Fruit fly (Drosophila melanogaster) whole organism, pupa: ENCODE measurements around the gene Cyp28d1.

Source experiments
- CG10348 ChIP-seq: fragments of 200-800 bp; sonication (Bioruptor generic); IDR thresholded peaks from 2 replicates; pipeline ENCODE4 v1.3.6; 2022; ENCODE audit warnings: missing biosample characterization, missing genetic modification characterization
- CG12605 ChIP-seq: fragments of 200-800 bp; sonication (Bioruptor generic); IDR thresholded peaks from 2 replicates; pipeline ENCODE4 v1.3.6; 2022; ENCODE audit warnings: missing biosample characterization, missing genetic modification characterization
- CG13204 ChIP-seq: fragments of 200-800 bp; sonication (Bioruptor generic); optimal IDR thresholded peaks from 2 replicates; lab custom pipeline; 2018; ENCODE audit warnings: missing biosample characterization, mild to moderate bottlenecking, missing genetic modification characterization, moderate library complexity
- CG14655 ChIP-seq: fragments of 200-800 bp; sonication (Bioruptor generic); optimal IDR thresholded peaks from 3 replicates; lab custom pipeline; 2017; ENCODE audit warnings: mild to moderate bottlenecking, missing biosample characterization, missing genetic modification reagents, missing genetic modification characterization
- CG15710 ChIP-seq: fragments of 200-800 bp; sonication (Bioruptor generic); optimal IDR thresholded peaks from 2 replicates; lab custom pipeline; 2018; ENCODE audit warnings: missing biosample characterization, mild to moderate bottlenecking, missing genetic modification characterization, moderate library complexity
- CG17806 ChIP-seq: fragments of 200-800 bp; sonication (Bioruptor generic); optimal IDR thresholded peaks from 2 replicates; lab custom pipeline; 2018; ENCODE audit warnings: missing biosample characterization, mild to moderate bottlenecking, missing genetic modification characterization, moderate library complexity
- CG32121 ChIP-seq: fragments of 200-800 bp; sonication (Bioruptor generic); IDR thresholded peaks from 2 replicates; pipeline ENCODE4 v1.3.6; 2022; ENCODE audit warnings: missing biosample characterization, missing genetic modification characterization
- CG34367 ChIP-seq: fragments of 200-800 bp; sonication (Bioruptor generic); optimal IDR thresholded peaks from 2 replicates; lab custom pipeline; 2018; ENCODE audit warnings: missing biosample characterization, mild to moderate bottlenecking, missing genetic modification characterization
- CG4496 ChIP-seq: fragments of 200-800 bp; sonication (Bioruptor generic); IDR thresholded peaks from 3 replicates; pipeline ENCODE4 v1.3.6; 2022; ENCODE audit warnings: missing biosample characterization, missing genetic modification characterization
- CG8159 ChIP-seq: fragments of 200-800 bp; sonication (Bioruptor generic); optimal IDR thresholded peaks from 3 replicates; lab custom pipeline; 2018; ENCODE audit warnings: missing biosample characterization, mild to moderate bottlenecking, missing genetic modification characterization, moderate library complexity
- CG8301 ChIP-seq: fragments of 200-800 bp; sonication (Bioruptor generic); optimal IDR thresholded peaks from 2 replicates; lab custom pipeline; 2018; ENCODE audit warnings: missing biosample characterization, mild to moderate bottlenecking, missing genetic modification characterization
- CG9948 ChIP-seq: fragments of 200-800 bp; sonication (Bioruptor generic); optimal IDR thresholded peaks from 2 replicates; lab custom pipeline; 2018; ENCODE audit warnings: missing biosample characterization, mild to moderate bottlenecking, missing genetic modification characterization, moderate library complexity
- D1 ChIP-seq: fragments of 200-800 bp; sonication (Bioruptor generic); optimal IDR thresholded peaks from 2 replicates; lab custom pipeline; 2018; ENCODE audit warnings: missing biosample characterization, mild to moderate bottlenecking, missing genetic modification characterization, moderate library complexity
- EcR ChIP-seq: fragments of 200-800 bp; sonication (Bioruptor generic); optimal IDR thresholded peaks from 3 replicates; lab custom pipeline; 2019; ENCODE audit warnings: missing biosample characterization, missing genetic modification characterization, mild to moderate bottlenecking, moderate library complexity, missing genetic modification reagents
- Ets98B ChIP-seq: fragments of 200-800 bp; sonication (Bioruptor generic); IDR thresholded peaks from 2 replicates; pipeline ENCODE4 v1.3.6; 2022; ENCODE audit warnings: missing biosample characterization, missing genetic modification characterization
- Pif1A ChIP-seq: fragments of 200-800 bp; sonication (Bioruptor generic); optimal IDR thresholded peaks from 3 replicates; lab custom pipeline; 2016; ENCODE audit warnings: missing biosample characterization, missing genetic modification characterization
- Pif1B ChIP-seq: fragments of 200-800 bp; sonication (Bioruptor generic); optimal IDR thresholded peaks from 3 replicates; lab custom pipeline; 2016; ENCODE audit warnings: missing biosample characterization, missing genetic modification characterization
- Snoo ChIP-seq: fragments of 200-800 bp; sonication (Bioruptor generic); optimal IDR thresholded peaks from 3 replicates; lab custom pipeline; 2017; ENCODE audit warnings: missing biosample characterization, mild to moderate bottlenecking, missing genetic modification characterization, inconsistent platforms
- fd96Ca ChIP-seq: fragments of 200-800 bp; sonication (Bioruptor generic); IDR thresholded peaks from 3 replicates; pipeline ENCODE4 v1.3.6; 2022; ENCODE audit warnings: missing biosample characterization, missing genetic modification characterization
- gl ChIP-seq: fragments of 200-800 bp; sonication (Bioruptor generic); optimal IDR thresholded peaks from 2 replicates; lab custom pipeline; 2018; ENCODE audit warnings: missing biosample characterization, mild to moderate bottlenecking, missing genetic modification characterization
- rn ChIP-seq: fragments of 200-800 bp; sonication (Bioruptor generic); IDR thresholded peaks from 2 replicates; pipeline ENCODE4 v1.3.6; 2022; ENCODE audit warnings: missing biosample characterization, missing genetic modification characterization

The Cyp28d1 gene

DNA sequence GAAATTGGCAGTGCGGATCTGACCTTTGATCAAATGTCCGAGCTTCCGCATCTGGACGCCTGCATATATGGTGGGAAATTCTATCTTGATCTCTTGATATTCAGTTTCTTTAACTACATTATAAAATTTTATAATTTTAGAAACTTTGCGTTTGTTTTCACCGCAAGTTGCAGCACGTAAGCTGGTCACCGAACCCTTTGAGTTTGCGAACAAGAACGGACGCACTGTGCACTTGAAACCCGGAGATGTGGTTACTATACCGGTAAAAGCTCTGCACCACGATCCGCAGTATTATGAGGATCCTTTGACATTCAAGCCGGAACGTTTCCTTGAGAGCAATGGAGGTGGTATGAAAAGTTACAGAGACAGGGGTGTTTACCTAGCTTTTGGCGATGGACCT is 1.7 kb upstream of the Cyp28d1 start:
- TF ChIP-seq CG4496 (GFP tag; lab: Robert Waterston, UW), result no peak
- TF ChIP-seq CG34367 (tag; lab: Kevin White, UChicago), result no peak
- TF ChIP-seq CG32121 (GFP tag; lab: Robert Waterston, UW), result no peak
- TF ChIP-seq Pif1B (GFP tag; lab: Kevin White, UChicago), result no peak
- TF ChIP-seq fd96Ca (GFP tag; lab: Robert Waterston, UW), result no peak
- no peak for TF ChIP-seq CG14655 (GFP tag; lab: Kevin White, UChicago)
- TF ChIP-seq Pif1A (GFP tag; lab: Kevin White, UChicago), result no peak
- TF ChIP-seq CG8159 (tag; lab: Kevin White, UChicago), result no peak
- no peak for TF ChIP-seq gl
- TF ChIP-seq Snoo (tag; lab: Kevin White, UChicago), result no peak
- no peak for TF ChIP-seq CG15710 (tag; lab: Kevin White, UChicago)
- TF ChIP-seq Ets98B (GFP tag; lab: Robert Waterston, UW), result no peak
- TF ChIP-seq CG9948 (tag; lab: Kevin White, UChicago), result no peak
- no peak for TF ChIP-seq EcR (GFP tag; lab: Kevin White, UChicago)
- TF ChIP-seq CG13204 (GFP tag; lab: Kevin White, UChicago), result no peak
- no peak for TF ChIP-seq CG10348 (GFP tag; lab: Robert Waterston, UW)
- no peak for TF ChIP-seq CG12605 (GFP tag; lab: Robert Waterston, UW)
- no peak for TF ChIP-seq D1 (tag; lab: Kevin White, UChicago)
- no peak for TF ChIP-seq CG17806 (tag; lab: Kevin White, UChicago)

DNA sequence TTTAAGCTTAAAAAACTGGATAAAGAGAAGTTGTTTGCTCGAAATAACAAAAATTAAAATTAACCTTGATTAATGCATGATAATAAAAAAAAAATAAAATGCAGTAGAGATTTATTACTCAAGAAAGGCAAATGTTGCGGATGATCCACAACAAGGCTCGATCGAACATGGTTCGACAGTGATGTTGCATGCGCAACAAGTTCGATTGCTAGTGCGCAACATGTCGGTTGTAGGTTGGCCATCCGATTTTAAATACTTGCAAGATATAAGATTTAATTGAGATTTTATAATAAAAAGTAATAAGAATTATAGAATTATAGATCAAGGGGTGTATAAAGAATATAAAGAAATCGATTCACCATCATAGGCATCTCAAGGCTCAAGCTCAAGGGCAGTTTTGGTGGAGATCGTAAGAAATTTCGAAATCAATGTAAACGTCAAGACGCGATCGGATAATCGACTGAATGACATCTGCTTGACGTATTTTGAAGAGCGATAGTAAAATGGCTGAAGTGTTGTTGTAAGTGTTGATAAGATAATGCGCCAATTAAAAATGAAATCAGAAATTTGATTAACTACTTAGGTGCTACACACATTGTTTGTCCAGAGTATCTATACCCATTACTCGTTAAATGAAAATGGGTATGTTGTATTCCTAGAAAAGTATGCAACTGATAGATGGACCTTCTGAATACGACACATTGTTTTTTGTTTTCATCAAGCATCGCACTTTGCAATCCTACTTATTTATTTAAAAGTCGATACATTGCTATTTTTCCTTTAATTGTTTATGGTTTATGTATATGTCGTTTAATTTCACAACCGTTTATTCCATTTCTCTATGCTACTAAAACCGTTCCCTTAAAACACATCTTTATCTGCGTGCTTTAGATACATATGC is 766 bp upstream of the Cyp28d1 start:
- TF ChIP-seq rn (GFP tag; lab: Robert Waterston, UW) (no peak), CG13204 (GFP tag; lab: Kevin White, UChicago) (no peak), CG8159 (tag; lab: Kevin White, UChicago) (no peak), CG10348 (GFP tag; lab: Robert Waterston, UW) (no peak), CG8301 (no peak), EcR (GFP tag; lab: Kevin White, UChicago) (no peak), CG34367 (tag; lab: Kevin White, UChicago) (no peak), Ets98B (GFP tag; lab: Robert Waterston, UW) (no peak), CG9948 (tag; lab: Kevin White, UChicago) (no peak), CG17806 (tag; lab: Kevin White, UChicago) (no peak), CG15710 (tag; lab: Kevin White, UChicago) (no peak), CG32121 (GFP tag; lab: Robert Waterston, UW) (no peak), fd96Ca (GFP tag; lab: Robert Waterston, UW) (no peak), gl (no peak), D1 (tag; lab: Kevin White, UChicago) (no peak), Snoo (tag; lab: Kevin White, UChicago) (no peak), CG4496 (GFP tag; lab: Robert Waterston, UW) (no peak)

- no peak for TF ChIP-seq Pif1B (GFP tag; lab: Kevin White, UChicago)
- TF ChIP-seq CG8159 (tag; lab: Kevin White, UChicago), result no peak
- TF ChIP-seq CG9948 (tag; lab: Kevin White, UChicago), result no peak
- no peak for TF ChIP-seq CG17806 (tag; lab: Kevin White, UChicago)
- no peak for TF ChIP-seq Snoo (tag; lab: Kevin White, UChicago)
- no peak for TF ChIP-seq CG15710 (tag; lab: Kevin White, UChicago)
- TF ChIP-seq fd96Ca (GFP tag; lab: Robert Waterston, UW), result no peak
- TF ChIP-seq CG14655 (GFP tag; lab: Kevin White, UChicago), result no peak
- no peak for TF ChIP-seq CG10348 (GFP tag; lab: Robert Waterston, UW)
- no peak for TF ChIP-seq Ets98B (GFP tag; lab: Robert Waterston, UW)
Observed at dm6 chr2L:5210946-5211345, 686 bp downstream of the Cyp28d1 start.

dm6 chr2L:5214981-5215380 is 4.7 kb downstream of the Cyp28d1 start, which contains the start of gene CG7742:
CG7742 (minus strand) TSS chr2L:5215081.
- TF ChIP-seq Pif1B (GFP tag; lab: Kevin White, UChicago) (no peak), Pif1A (GFP tag; lab: Kevin White, UChicago) (no peak), CG8159 (tag; lab: Kevin White, UChicago) (no peak), CG14655 (GFP tag; lab: Kevin White, UChicago) (no peak), CG8301 (no peak), CG12605 (GFP tag; lab: Robert Waterston, UW) (no peak), CG4496 (GFP tag; lab: Robert Waterston, UW) (no peak), EcR (GFP tag; lab: Kevin White, UChicago) (no peak), CG10348 (GFP tag; lab: Robert Waterston, UW) (no peak), CG34367 (tag; lab: Kevin White, UChicago) (no peak), CG17806 (tag; lab: Kevin White, UChicago) (no peak), fd96Ca (GFP tag; lab: Robert Waterston, UW) (no peak), Snoo (tag; lab: Kevin White, UChicago) (no peak), CG13204 (GFP tag; lab: Kevin White, UChicago) (no peak)

- TF ChIP-seq Pif1B (GFP tag; lab: Kevin White, UChicago) (no peak), EcR (GFP tag; lab: Kevin White, UChicago) (no peak), CG17806 (tag; lab: Kevin White, UChicago) (no peak), fd96Ca (GFP tag; lab: Robert Waterston, UW) (no peak)
Observed at dm6 chr2L:5216442-5216841, 6.2 kb downstream of the Cyp28d1 start, which contains the start of the genes CG14034 and TpnC25D. CG14034 (minus strand) TSS chr2L:5216542. TpnC25D (plus strand) TSS chr2L:5216701.
